Fruit fly (Drosophila melanogaster): Measurements from ENCODE around the gene CG11841.

CG11841 gene

DNA sequence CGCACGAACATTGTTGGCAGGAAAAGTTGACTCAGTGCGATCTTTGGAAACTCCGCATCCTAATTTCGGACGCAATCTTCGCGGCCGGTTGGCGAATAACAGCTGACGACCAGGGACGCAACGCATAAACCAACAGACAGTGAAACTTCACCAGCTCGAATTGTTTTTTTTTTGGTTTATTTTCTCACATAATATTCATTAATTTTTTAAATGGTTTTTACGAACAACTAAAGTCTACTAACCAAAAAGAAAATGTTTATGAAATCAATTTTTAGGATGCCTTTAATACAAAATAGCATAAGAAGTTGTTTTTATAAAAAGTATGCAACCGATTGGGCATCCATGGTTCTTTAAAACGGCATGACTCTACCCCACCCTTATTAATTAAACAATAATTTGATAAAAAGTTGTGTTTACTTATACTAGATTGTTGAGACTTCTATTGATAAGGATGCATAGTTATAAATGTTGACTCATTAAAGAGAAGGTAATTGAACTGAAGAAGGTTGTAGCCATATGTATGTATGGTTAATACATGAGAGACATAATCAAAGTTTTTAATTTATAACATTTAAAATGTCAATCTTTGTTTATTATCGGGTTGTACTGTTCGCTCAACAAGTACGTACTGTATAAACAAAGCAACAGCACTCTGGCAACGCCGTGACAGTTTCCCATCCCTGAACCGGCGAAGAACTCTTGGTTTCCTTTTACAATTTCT lies 16.8 kb upstream of the CG11841 start, which contains the start of the genes beta4GalNAcTB and Cpsf100 (continued):
- TF ChIP-seq CG7745 (tag; optimal IDR thresholded peaks at IDR 0.05) (peak; percentile 56), dmrt99B (tag; optimal IDR thresholded peaks at IDR 0.05) (peak; percentile 72), Sox102F (GFP tag; optimal IDR thresholded peaks at IDR 0.05) (peak; percentile 64), caup (GFP tag; optimal IDR thresholded peaks at IDR 0.05; ENCODE audit: severe bottlenecking) (peak; percentile 32), CG7357 (GFP tag; IDR thresholded peaks at IDR 0.05) (no peak; the same call in 2 of the 3 replicates), tap (tag; optimal IDR thresholded peaks at IDR 0.05) (no peak), lola (GFP tag; optimal IDR thresholded peaks at IDR 0.05) (peak in 1 of 3 experiments; percentile 81), eve (GFP tag; optimal IDR thresholded peaks at IDR 0.05) (no peak), peb (GFP tag; IDR thresholded peaks at IDR 0.05) (0 out of 2 replicates have a peak, but pooled peaks have one; percentile 30), CG9876 (GFP tag; optimal IDR thresholded peaks at IDR 0.05) (peak; percentile 51), CG13894 (tag; optimal IDR thresholded peaks at IDR 0.05) (no peak), dpn (GFP tag; optimal IDR thresholded peaks at IDR 0.05) (peak; percentile 57 to 63), Dip3 (GFP tag; optimal IDR thresholded peaks at IDR 0.05) (peak; percentile 47), Pdp1 (GFP tag; optimal IDR thresholded peaks at IDR 0.05) (peak; percentile 59 to 75), CG17802 (tag; optimal IDR thresholded peaks at IDR 0.05) (no peak), Myb (GFP tag; optimal IDR thresholded peaks at IDR 0.05) (peak; percentile 17), Ada2b (GFP tag; IDR thresholded peaks at IDR 0.05) (peak; percentile 29; the same call in 1 of the 2 replicates), hb (GFP tag; IDR thresholded peaks at IDR 0.05; ENCODE audit: partially characterized antibody) (no peak), pfk (GFP tag; optimal IDR thresholded peaks at IDR 0.05) (no peak), amos (GFP tag; IDR thresholded peaks at IDR 0.05; ENCODE audit: partially characterized antibody) (no peak), CG13287 (GFP tag; IDR thresholded peaks at IDR 0.05; ENCODE audit: partially characterized antibody) (no peak), ERR (GFP tag; optimal IDR thresholded peaks at IDR 0.05) (no peak), CG7928 (GFP tag; optimal IDR thresholded peaks at IDR 0.05) (peak; percentile 91), pzg (GFP tag; optimal IDR thresholded peaks at IDR 0.05) (peak; percentile 34), ssp (GFP tag; IDR thresholded peaks at IDR 0.05) (peak; percentile 59), CG6791 (GFP tag; IDR thresholded peaks at IDR 0.05; ENCODE audit: partially characterized antibody) (no peak), CG16813 (GFP tag; IDR thresholded peaks at IDR 0.05; ENCODE audit: partially characterized antibody) (no peak), stwl (tag; optimal IDR thresholded peaks at IDR 0.05) (peak; percentile 27), row (GFP tag; IDR thresholded peaks at IDR 0.05) (peak; percentile 85), trh (GFP tag; optimal IDR thresholded peaks at IDR 0.05) (peak; percentile 21), Trl (optimal IDR thresholded peaks at IDR 0.05) (no peak), Trl (GFP tag; optimal IDR thresholded peaks at IDR 0.05) (peak; percentile 48), prd (optimal IDR thresholded peaks at IDR 0.05) (no peak), prd (GFP tag; IDR thresholded peaks at IDR 0.05) (peak; percentile 77), ara (GFP tag; IDR thresholded peaks at IDR 0.05) (peak; percentile 46; the same call in 1 of the 2 replicates), disco-r (GFP tag; optimal IDR thresholded peaks at IDR 0.05) (no peak), CG3726 (GFP tag; IDR thresholded peaks at IDR 0.05) (peak; percentile 9; the same call in 1 of the 3 replicates), nerfin-1 (tag; optimal IDR thresholded peaks at IDR 0.05) (peak; percentile 61), CG14667 (GFP tag; IDR thresholded peaks at IDR 0.05) (peak; percentile 41), CG9817 (tag; optimal IDR thresholded peaks at IDR 0.05) (peak; percentile 61), Dbx (GFP tag; IDR thresholded peaks at IDR 0.05) (peak; percentile 34), CG12659 (GFP tag; optimal IDR thresholded peaks at IDR 0.05) (peak; percentile 84), fd3F (GFP tag; optimal IDR thresholded peaks at IDR 0.05) (peak; percentile 52), CG13424 (tag; optimal IDR thresholded peaks at IDR 0.05) (peak; percentile 71), sens (GFP tag) (peak; percentile 91), CkIIα-i1 (GFP tag; IDR thresholded peaks at IDR 0.05) (no peak), CG16779 (GFP tag; IDR thresholded peaks at IDR 0.05) (no peak), CG16863 (GFP tag; optimal IDR thresholded peaks at IDR 0.05) (peak; percentile 64), chif (GFP tag; optimal IDR thresholded peaks at IDR 0.05) (peak; percentile 38 to 66)
